Worm (Caenorhabditis elegans): ENCODE data around the gene com-1.

DNA sequence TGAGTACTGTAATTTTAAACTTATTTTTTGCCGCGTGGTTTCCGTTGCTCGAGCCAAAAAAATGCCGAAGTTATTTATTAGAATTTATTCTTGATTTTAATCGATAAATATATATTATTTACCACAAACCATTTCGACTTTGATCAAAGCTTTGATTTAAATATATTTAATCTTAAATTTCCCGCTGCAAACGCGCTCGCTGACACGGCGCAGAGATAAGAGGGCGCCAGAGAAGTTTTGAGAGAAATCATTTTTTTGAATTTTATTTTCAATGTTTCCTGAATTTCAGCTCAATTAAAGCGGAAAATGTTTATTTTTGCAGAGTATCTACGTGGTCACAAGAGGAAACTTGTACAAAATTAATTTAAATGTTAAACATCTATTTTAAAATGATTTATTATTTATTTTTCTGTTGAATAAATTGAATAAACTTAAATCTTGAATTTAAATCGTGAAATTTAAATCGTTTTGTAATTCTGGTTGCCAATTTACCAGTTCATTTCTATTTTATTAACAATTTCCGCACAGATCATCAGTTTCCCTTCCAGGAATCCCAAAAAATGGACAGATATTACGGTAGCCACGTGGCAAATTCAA, at the start of gene com-1:
- TF ChIP-seq jun-1 (tag; optimal IDR thresholded peaks at IDR 0.05) (no peak), unc-62 (GFP tag; optimal IDR thresholded peaks at IDR 0.05) (no peak), fkh-8 (tag; optimal IDR thresholded peaks at IDR 0.05) (no peak), skn-1 (tag; optimal IDR thresholded peaks at IDR 0.05) (peak; percentile 42), zag-1 (tag; optimal IDR thresholded peaks at IDR 0.05) (no peak), ztf-11 (tag; optimal IDR thresholded peaks at IDR 0.05) (no peak), elt-2 (tag; optimal IDR thresholded peaks at IDR 0.05) (no peak)
